Worm (Caenorhabditis elegans): ENCODE measurements around the gene Y54G9A.9.

The Y54G9A.9 gene

DNA sequence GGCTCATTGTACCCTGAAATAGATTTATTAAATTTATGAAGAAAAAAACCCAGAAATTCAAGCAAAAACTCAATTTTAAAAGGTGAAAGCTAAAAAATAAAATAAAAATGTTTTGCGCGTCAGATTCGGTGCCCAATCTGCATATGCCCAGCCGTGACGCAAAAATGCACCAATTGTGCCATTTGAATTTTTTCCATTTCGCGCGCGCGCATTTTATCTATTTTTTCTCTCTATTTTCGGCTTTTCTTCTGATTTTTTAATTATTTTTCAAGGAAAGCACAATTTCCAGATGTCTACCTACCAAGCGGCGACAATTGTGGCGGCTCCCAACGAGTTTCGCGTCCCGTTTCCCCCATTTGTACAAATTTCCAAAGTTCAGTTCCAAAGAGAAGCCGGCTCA is 3.7 kb upstream of the Y54G9A.9 start, which contains the start of the genes Y54G9A.7 and bub-3:
Gene Y54G9A.7, minus strand, starts transcription at position 7 of the 400 bp plus-strand sequence.
Gene bub-3, plus strand, starts transcription at position 270 of the 400 bp plus-strand sequence.
- peak; percentile 65 for TF ChIP-seq hmg-11 (tag; optimal IDR thresholded peaks at IDR 0.05)
- TF ChIP-seq lin-39 (tag; optimal IDR thresholded peaks at IDR 0.05), result no peak
- TF ChIP-seq pha-4 (tag; optimal IDR thresholded peaks at IDR 0.05), result peak; percentile 42
- TF ChIP-seq egl-5 (tag; optimal IDR thresholded peaks at IDR 0.05), result no peak
- peak; percentile 33 for TF ChIP-seq lin-15B (tag; optimal IDR thresholded peaks at IDR 0.05)
- TF ChIP-seq nfya-1 (tag; optimal IDR thresholded peaks at IDR 0.05; ENCODE audit: insufficient read depth), result peak; percentile 36

DNA sequence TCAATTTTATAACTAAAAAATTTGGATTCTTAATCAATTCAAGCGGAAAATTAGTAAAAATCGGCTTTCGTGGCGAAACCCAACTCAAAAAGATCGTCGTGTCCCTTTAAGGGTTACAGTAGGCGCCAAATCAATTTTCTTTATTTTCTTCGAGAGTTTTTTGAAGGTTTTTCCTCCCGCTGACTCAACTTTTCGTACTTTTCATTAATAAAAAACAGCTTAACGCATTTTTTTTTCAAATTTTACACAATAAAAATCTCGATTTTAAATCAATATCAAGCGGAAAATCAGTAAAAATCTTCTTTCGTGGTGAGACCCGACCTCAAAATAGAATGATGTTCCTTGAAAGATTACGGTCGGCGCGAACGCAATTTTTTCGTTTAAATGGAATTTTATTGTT is 2.6 kb downstream of the Y54G9A.9 start:
- TF ChIP-seq unc-62 (GFP tag; optimal IDR thresholded peaks at IDR 0.05) (no peak), tbx-2 (tag; optimal IDR thresholded peaks at IDR 0.05) (no peak), nhr-237 (tag; optimal IDR thresholded peaks at IDR 0.05) (no peak), pha-4 (tag; optimal IDR thresholded peaks at IDR 0.05) (no peak), eor-1 (tag; optimal IDR thresholded peaks at IDR 0.05) (no peak), nhr-67 (tag; optimal IDR thresholded peaks at IDR 0.05) (no peak), zag-1 (tag; optimal IDR thresholded peaks at IDR 0.05) (no peak), ceh-9 (tag; optimal IDR thresholded peaks at IDR 0.05) (no peak), mdl-1 (tag; optimal IDR thresholded peaks at IDR 0.05) (no peak), fkh-10 (GFP tag; optimal IDR thresholded peaks at IDR 0.05) (no peak), fos-1 (tag; optimal IDR thresholded peaks at IDR 0.05) (no peak)

DNA sequence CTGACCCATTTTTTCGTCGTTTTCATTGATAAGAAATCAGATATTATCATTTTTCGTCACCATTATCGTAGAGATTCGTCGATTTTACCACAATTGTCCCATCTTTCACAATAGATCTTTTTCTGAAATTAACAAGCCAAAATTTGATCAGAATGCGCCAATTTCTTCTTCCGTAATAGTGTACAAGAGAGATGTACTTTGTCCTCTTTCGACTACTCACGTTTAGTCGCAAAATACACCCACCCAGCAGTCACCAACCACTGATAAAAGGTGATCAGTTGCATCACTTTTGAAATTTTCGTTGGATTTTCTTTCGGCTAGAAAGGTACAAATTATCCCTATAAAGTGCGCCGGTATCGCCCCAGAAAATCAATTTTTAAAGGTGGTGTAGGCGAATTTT is 3.1 kb downstream of the Y54G9A.9 start:
- no peak for TF ChIP-seq ama-1 (optimal IDR thresholded peaks at IDR 0.05)
- TF ChIP-seq pqm-1 (tag; optimal IDR thresholded peaks at IDR 0.05), result peak; percentile 10
- peak; percentile 20 for TF ChIP-seq elt-2 (tag; optimal IDR thresholded peaks at IDR 0.05)
- TF ChIP-seq nhr-67 (tag; optimal IDR thresholded peaks at IDR 0.05), result no peak

DNA sequence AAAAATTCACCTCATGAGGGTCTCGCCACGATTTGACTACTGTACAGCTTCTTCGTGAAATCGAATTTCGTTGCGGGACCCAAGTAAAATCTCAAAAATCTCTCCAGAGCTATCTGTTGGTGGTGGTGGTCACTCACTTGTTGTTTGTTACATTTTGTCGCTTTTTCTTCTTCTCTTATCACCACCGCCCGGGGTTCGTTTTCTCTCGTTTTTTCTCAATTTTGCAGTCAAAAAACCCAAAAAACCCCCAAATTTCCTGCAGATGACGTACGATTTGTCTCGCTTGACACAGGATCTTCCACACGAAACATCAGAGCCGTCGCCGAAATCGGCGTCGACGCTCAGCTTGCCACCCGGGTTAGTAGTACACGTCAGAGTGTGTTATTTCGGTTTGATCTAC is 6.6 kb downstream of the Y54G9A.9 start, which contains the start of gene R06B9.5:
Gene R06B9.5, plus strand, starts transcription at position 232 of the 400 bp plus-strand sequence.
- TF ChIP-seq ceh-82 (tag; optimal IDR thresholded peaks at IDR 0.05) (no peak), ama-1 (optimal IDR thresholded peaks at IDR 0.05) (peak; percentile 10), ZK546.5 (tag; optimal IDR thresholded peaks at IDR 0.05) (no peak)

DNA sequence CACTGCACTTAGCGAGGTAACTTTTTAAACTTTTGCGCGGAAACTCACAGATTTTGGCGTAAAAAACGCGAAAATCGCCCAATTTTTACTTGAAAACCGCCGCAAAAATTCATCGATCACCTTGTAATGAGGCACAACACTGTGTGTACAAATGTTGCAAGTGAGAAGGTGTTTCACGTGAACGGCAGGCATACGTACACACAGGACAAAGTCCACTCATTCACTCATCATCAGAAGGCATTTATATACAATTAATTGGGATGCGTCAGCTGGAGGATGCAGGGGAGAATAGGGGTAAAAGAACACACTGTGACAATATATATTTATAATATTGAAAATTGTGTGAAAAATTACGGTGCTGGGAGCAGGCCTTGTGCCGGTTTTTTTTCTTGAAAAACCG is 7.4 kb downstream of the Y54G9A.9 start:
- TF ChIP-seq sea-2 (GFP tag; optimal IDR thresholded peaks at IDR 0.05), result no peak
- peak; percentile 31 for TF ChIP-seq elt-2 (tag; optimal IDR thresholded peaks at IDR 0.05)
- TF ChIP-seq egl-27 (tag; optimal IDR thresholded peaks at IDR 0.05), result no peak
- TF ChIP-seq daf-12 (tag; optimal IDR thresholded peaks at IDR 0.05), result no peak
- TF ChIP-seq elt-1 (tag; optimal IDR thresholded peaks at IDR 0.05), result no peak
- no peak for TF ChIP-seq ama-1 (optimal IDR thresholded peaks at IDR 0.05)
- TF ChIP-seq unc-62 (GFP tag; optimal IDR thresholded peaks at IDR 0.05), result no peak
- no peak for TF ChIP-seq nhr-67 (tag; optimal IDR thresholded peaks at IDR 0.05)
- no peak for TF ChIP-seq aly-2 (tag; optimal IDR thresholded peaks at IDR 0.05)
- TF ChIP-seq jun-1 (tag; optimal IDR thresholded peaks at IDR 0.05), result no peak
- peak; percentile 80 for TF ChIP-seq mml-1 (tag; optimal IDR thresholded peaks at IDR 0.05)
- TF ChIP-seq lin-39 (tag; optimal IDR thresholded peaks at IDR 0.05), result peak; percentile 24
- TF ChIP-seq eor-1 (tag; optimal IDR thresholded peaks at IDR 0.05), result no peak
- TF ChIP-seq nhr-25 (tag; optimal IDR thresholded peaks at IDR 0.05), result no peak
- TF ChIP-seq pha-4 (tag; optimal IDR thresholded peaks at IDR 0.05), result peak; percentile 31
- TF ChIP-seq pqm-1 (tag; optimal IDR thresholded peaks at IDR 0.05), result peak; percentile 27

DNA sequence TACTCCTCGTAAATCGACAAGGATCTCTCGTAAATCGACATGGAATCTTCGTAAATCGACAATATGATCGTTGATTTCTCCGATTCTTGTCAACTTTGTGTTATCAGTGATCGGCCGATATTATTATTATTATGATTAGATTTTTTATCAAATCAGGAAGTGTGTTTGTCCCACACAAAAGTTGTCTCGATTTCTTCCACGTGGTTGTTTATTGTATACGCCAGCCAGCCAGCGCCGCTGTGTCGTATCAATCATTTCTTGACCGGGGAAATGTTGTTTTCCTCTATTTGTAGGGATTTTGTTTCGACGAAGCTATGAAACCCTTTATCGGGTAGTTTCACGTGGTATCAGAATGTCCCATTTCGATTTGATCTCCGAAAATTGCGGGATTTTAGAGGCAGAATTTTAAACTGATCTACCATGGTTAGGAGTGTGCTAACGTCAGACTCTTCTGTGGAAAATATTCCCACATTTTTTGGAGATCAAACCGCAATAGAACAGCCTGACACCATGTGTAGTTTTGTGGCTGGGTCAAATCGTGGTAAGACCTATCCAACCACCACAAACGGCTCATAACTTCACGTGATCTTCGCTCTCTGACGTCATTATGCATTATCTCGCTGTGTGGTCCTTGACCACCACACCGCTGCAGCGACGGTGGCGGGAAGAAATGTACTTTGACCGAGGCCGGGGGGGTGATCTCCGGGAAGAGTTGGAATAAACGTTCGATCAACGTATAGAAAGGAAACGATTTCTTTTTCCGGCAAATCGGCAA is 8.4 kb downstream of the Y54G9A.9 start:
- TF ChIP-seq pqm-1 (tag; optimal IDR thresholded peaks at IDR 0.05) (peak; percentile 80), elt-1 (tag; optimal IDR thresholded peaks at IDR 0.05) (no peak), elt-2 (tag; optimal IDR thresholded peaks at IDR 0.05) (peak; percentile 79), pha-4 (tag; optimal IDR thresholded peaks at IDR 0.05) (peak; percentile 39), nhr-23 (tag; optimal IDR thresholded peaks at IDR 0.05) (peak; percentile 2)
